Fruit fly (Drosophila melanogaster) whole organism, pupa: Measurements from ENCODE around the gene alphaTub67C.

Source experiments
- CG10348 ChIP-seq: fragments of 200-800 bp; sonication (Bioruptor generic); IDR thresholded peaks from 2 replicates; pipeline ENCODE4 v1.3.6; 2022; ENCODE audit warnings: missing biosample characterization, missing genetic modification characterization
- CG12605 ChIP-seq: fragments of 200-800 bp; sonication (Bioruptor generic); IDR thresholded peaks from 2 replicates; pipeline ENCODE4 v1.3.6; 2022; ENCODE audit warnings: missing biosample characterization, missing genetic modification characterization
- CG13204 ChIP-seq: fragments of 200-800 bp; sonication (Bioruptor generic); optimal IDR thresholded peaks from 2 replicates; lab custom pipeline; 2018; ENCODE audit warnings: missing biosample characterization, mild to moderate bottlenecking, missing genetic modification characterization, moderate library complexity
- CG14655 ChIP-seq: fragments of 200-800 bp; sonication (Bioruptor generic); optimal IDR thresholded peaks from 3 replicates; lab custom pipeline; 2017; ENCODE audit warnings: mild to moderate bottlenecking, missing biosample characterization, missing genetic modification reagents, missing genetic modification characterization
- CG15710 ChIP-seq: fragments of 200-800 bp; sonication (Bioruptor generic); optimal IDR thresholded peaks from 2 replicates; lab custom pipeline; 2018; ENCODE audit warnings: missing biosample characterization, mild to moderate bottlenecking, missing genetic modification characterization, moderate library complexity
- CG17806 ChIP-seq: fragments of 200-800 bp; sonication (Bioruptor generic); optimal IDR thresholded peaks from 2 replicates; lab custom pipeline; 2018; ENCODE audit warnings: missing biosample characterization, mild to moderate bottlenecking, missing genetic modification characterization, moderate library complexity
- CG32121 ChIP-seq: fragments of 200-800 bp; sonication (Bioruptor generic); IDR thresholded peaks from 2 replicates; pipeline ENCODE4 v1.3.6; 2022; ENCODE audit warnings: missing biosample characterization, missing genetic modification characterization
- CG34367 ChIP-seq: fragments of 200-800 bp; sonication (Bioruptor generic); optimal IDR thresholded peaks from 2 replicates; lab custom pipeline; 2018; ENCODE audit warnings: missing biosample characterization, mild to moderate bottlenecking, missing genetic modification characterization
- CG4496 ChIP-seq: fragments of 200-800 bp; sonication (Bioruptor generic); IDR thresholded peaks from 3 replicates; pipeline ENCODE4 v1.3.6; 2022; ENCODE audit warnings: missing biosample characterization, missing genetic modification characterization
- CG8159 ChIP-seq: fragments of 200-800 bp; sonication (Bioruptor generic); optimal IDR thresholded peaks from 3 replicates; lab custom pipeline; 2018; ENCODE audit warnings: missing biosample characterization, mild to moderate bottlenecking, missing genetic modification characterization, moderate library complexity
- CG8301 ChIP-seq: fragments of 200-800 bp; sonication (Bioruptor generic); optimal IDR thresholded peaks from 2 replicates; lab custom pipeline; 2018; ENCODE audit warnings: missing biosample characterization, mild to moderate bottlenecking, missing genetic modification characterization
- CG9948 ChIP-seq: fragments of 200-800 bp; sonication (Bioruptor generic); optimal IDR thresholded peaks from 2 replicates; lab custom pipeline; 2018; ENCODE audit warnings: missing biosample characterization, mild to moderate bottlenecking, missing genetic modification characterization, moderate library complexity
- D1 ChIP-seq: fragments of 200-800 bp; sonication (Bioruptor generic); optimal IDR thresholded peaks from 2 replicates; lab custom pipeline; 2018; ENCODE audit warnings: missing biosample characterization, mild to moderate bottlenecking, missing genetic modification characterization, moderate library complexity
- EcR ChIP-seq: fragments of 200-800 bp; sonication (Bioruptor generic); optimal IDR thresholded peaks from 3 replicates; lab custom pipeline; 2019; ENCODE audit warnings: missing biosample characterization, missing genetic modification characterization, mild to moderate bottlenecking, moderate library complexity, missing genetic modification reagents
- Ets98B ChIP-seq: fragments of 200-800 bp; sonication (Bioruptor generic); IDR thresholded peaks from 2 replicates; pipeline ENCODE4 v1.3.6; 2022; ENCODE audit warnings: missing biosample characterization, missing genetic modification characterization
- Pif1A ChIP-seq: fragments of 200-800 bp; sonication (Bioruptor generic); optimal IDR thresholded peaks from 3 replicates; lab custom pipeline; 2016; ENCODE audit warnings: missing biosample characterization, missing genetic modification characterization
- Pif1B ChIP-seq: fragments of 200-800 bp; sonication (Bioruptor generic); optimal IDR thresholded peaks from 3 replicates; lab custom pipeline; 2016; ENCODE audit warnings: missing biosample characterization, missing genetic modification characterization
- Snoo ChIP-seq: fragments of 200-800 bp; sonication (Bioruptor generic); optimal IDR thresholded peaks from 3 replicates; lab custom pipeline; 2017; ENCODE audit warnings: missing biosample characterization, mild to moderate bottlenecking, missing genetic modification characterization, inconsistent platforms
- fd96Ca ChIP-seq: fragments of 200-800 bp; sonication (Bioruptor generic); IDR thresholded peaks from 3 replicates; pipeline ENCODE4 v1.3.6; 2022; ENCODE audit warnings: missing biosample characterization, missing genetic modification characterization
- gl ChIP-seq: fragments of 200-800 bp; sonication (Bioruptor generic); optimal IDR thresholded peaks from 2 replicates; lab custom pipeline; 2018; ENCODE audit warnings: missing biosample characterization, mild to moderate bottlenecking, missing genetic modification characterization
- rn ChIP-seq: fragments of 200-800 bp; sonication (Bioruptor generic); IDR thresholded peaks from 2 replicates; pipeline ENCODE4 v1.3.6; 2022; ENCODE audit warnings: missing biosample characterization, missing genetic modification characterization

alphaTub67C gene

DNA sequence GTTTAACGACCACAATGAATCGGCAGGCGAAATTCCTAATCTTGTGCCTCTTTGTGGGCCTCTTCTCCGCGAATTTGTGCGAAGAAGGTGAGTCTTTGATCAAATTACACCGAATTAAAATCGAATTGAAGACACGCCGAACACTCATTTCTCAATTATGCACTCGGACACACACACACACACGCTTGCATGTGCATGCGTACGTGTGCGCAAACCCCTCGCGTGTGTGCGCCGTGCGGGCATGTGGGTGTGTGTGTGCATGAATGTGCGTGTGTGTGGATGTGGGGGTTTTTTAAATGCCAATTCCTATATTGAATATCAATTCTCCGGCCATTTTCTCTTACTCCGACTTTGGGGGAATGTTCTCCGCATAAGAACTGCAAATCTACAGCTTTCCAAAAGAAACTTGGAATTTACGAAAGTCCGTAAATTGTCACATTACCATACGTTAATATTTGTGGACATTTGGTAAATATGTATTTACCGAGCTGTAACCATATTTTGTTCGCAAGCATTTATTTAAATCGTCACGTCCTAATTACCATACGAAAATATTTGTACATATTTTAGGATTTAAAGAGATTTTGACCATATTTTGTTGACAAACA is 33.6 kb downstream of the alphaTub67C start:
- TF ChIP-seq Ets98B (GFP tag; lab: Robert Waterston, UW): 0 out of 2 replicates have a peak, but pooled peaks have one; percentile 2
- 0 out of 3 replicates have a peak, but pooled peaks have one; percentile 23 for TF ChIP-seq CG4496 (GFP tag; lab: Robert Waterston, UW)
- TF ChIP-seq Snoo (tag; lab: Kevin White, UChicago): no peak
- no peak for TF ChIP-seq gl (tag; lab: Kevin White, UChicago)
- no peak for TF ChIP-seq Pif1A (GFP tag; lab: Kevin White, UChicago)
- TF ChIP-seq CG8159: no peak
- TF ChIP-seq EcR (GFP tag; lab: Kevin White, UChicago): peak; percentile 3

DNA sequence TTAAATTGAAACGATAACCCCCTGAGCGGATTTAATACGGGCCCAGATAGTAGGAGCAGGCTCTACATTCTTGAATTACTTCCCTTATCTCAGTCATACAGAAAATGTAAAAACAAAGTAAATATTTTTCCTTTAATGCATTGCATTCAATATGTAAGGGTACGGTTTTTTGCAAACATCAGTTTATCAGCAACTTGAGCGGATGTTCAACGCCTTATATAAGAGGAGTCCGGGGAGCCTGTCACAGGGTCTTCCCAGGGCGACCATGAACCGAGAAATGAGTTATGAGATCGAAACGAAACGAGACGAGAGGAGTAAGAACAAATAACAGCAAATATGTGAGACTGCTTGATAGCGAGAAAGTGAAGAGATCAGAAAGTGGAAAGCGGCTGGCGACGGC is 35.5 kb downstream of the alphaTub67C start:
- TF ChIP-seq CG32121 (GFP tag; lab: Robert Waterston, UW) (no peak), EcR (GFP tag; lab: Kevin White, UChicago) (peak; percentile 88)

- TF ChIP-seq CG34367 (tag; lab: Kevin White, UChicago) (no peak), CG15710 (tag; lab: Kevin White, UChicago) (no peak), CG32121 (GFP tag; lab: Robert Waterston, UW) (no peak), Ets98B (GFP tag; lab: Robert Waterston, UW) (no peak)
Measured at dm6 chr3L:9717101-9717500, 36.0 kb downstream of the alphaTub67C start.

dm6 chr3L:9717839-9718238 is 36.8 kb downstream of the alphaTub67C start:
- TF ChIP-seq Ets98B (GFP tag; lab: Robert Waterston, UW): no peak
- TF ChIP-seq CG14655: no peak
- no peak for TF ChIP-seq CG34367 (tag; lab: Kevin White, UChicago)
- TF ChIP-seq CG32121 (GFP tag; lab: Robert Waterston, UW): no peak
- no peak for TF ChIP-seq D1 (tag; lab: Kevin White, UChicago)
- TF ChIP-seq CG12605 (GFP tag; lab: Robert Waterston, UW): no peak
- no peak for TF ChIP-seq CG4496 (GFP tag; lab: Robert Waterston, UW)
- no peak for TF ChIP-seq CG8159
- TF ChIP-seq CG8301 (tag; lab: Kevin White, UChicago): no peak
- no peak for TF ChIP-seq CG13204 (GFP tag; lab: Kevin White, UChicago)
- TF ChIP-seq gl (tag; lab: Kevin White, UChicago): no peak
- no peak for TF ChIP-seq CG10348 (GFP tag; lab: Robert Waterston, UW)
- no peak for TF ChIP-seq fd96Ca (GFP tag; lab: Robert Waterston, UW)
- TF ChIP-seq CG17806: no peak
- TF ChIP-seq Snoo (tag; lab: Kevin White, UChicago): no peak
- TF ChIP-seq rn: no peak

DNA sequence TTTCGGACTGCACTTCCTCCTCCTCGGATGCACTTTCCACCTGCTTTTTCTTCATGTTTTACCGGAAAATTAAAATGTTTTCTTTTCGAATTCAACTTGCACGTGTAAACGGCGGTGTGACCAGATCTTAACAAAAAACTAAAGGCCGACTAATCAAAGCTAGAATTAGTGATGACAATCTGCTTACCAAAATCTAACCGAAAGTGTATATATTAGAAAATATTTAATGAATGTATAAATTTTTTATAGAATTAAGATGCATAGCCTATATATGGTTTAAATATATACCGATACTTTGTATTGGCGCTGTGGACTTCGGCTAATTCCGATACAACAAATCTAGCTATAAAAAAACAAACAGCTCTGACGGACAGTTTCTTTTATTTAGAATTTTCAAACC is 37.9 kb downstream of the alphaTub67C start, which contains the start of the genes CG18178 and CG14174:
TSS of gene CG18178 (minus strand) at position 216 of the 400 bp plus-strand sequence.
TSS of gene CG14174 (plus strand) at position 400 of the 400 bp plus-strand sequence.
- peak; percentile 47 for TF ChIP-seq CG9948
- TF ChIP-seq CG13204 (GFP tag; lab: Kevin White, UChicago): no peak
- no peak for TF ChIP-seq fd96Ca (GFP tag; lab: Robert Waterston, UW)
- peak; percentile 37; the same call in 2 of the 3 replicates for TF ChIP-seq CG4496 (GFP tag; lab: Robert Waterston, UW)
- peak; percentile 73 for TF ChIP-seq CG15710 (tag; lab: Kevin White, UChicago)
- peak; percentile 75 for TF ChIP-seq CG8159
- TF ChIP-seq CG17806: peak; percentile 36
- 0 out of 2 replicates have a peak, but pooled peaks have one; percentile 15 for TF ChIP-seq Ets98B (GFP tag; lab: Robert Waterston, UW)
- peak; percentile 48; the same call in 1 of the 2 replicates for TF ChIP-seq CG12605 (GFP tag; lab: Robert Waterston, UW)
- TF ChIP-seq CG34367 (tag; lab: Kevin White, UChicago): peak; percentile 25
- no peak for TF ChIP-seq EcR (GFP tag; lab: Kevin White, UChicago)
- TF ChIP-seq Snoo (tag; lab: Kevin White, UChicago): peak; percentile 50
- TF ChIP-seq CG10348 (GFP tag; lab: Robert Waterston, UW): no peak
- peak; percentile 25; the same call in 1 of the 2 replicates for TF ChIP-seq CG32121 (GFP tag; lab: Robert Waterston, UW)
- TF ChIP-seq CG8301 (tag; lab: Kevin White, UChicago): no peak
- no peak for TF ChIP-seq Pif1B

dm6 chr3L:9720102-9720501 is 39.0 kb downstream of the alphaTub67C start:
- TF ChIP-seq Snoo (tag; lab: Kevin White, UChicago) (no peak), D1 (tag; lab: Kevin White, UChicago) (no peak), CG13204 (GFP tag; lab: Kevin White, UChicago) (no peak), EcR (GFP tag; lab: Kevin White, UChicago) (no peak), CG9948 (no peak), CG14655 (no peak), rn (no peak), CG8301 (tag; lab: Kevin White, UChicago) (no peak), CG34367 (tag; lab: Kevin White, UChicago) (no peak), CG10348 (GFP tag; lab: Robert Waterston, UW) (no peak)
